Worm (Caenorhabditis elegans) whole organism, late embryonic: ENCODE results near the gene C14C11.1.
A peak's percentile ranks its signal among the peaks of the same experiment; 100 is the strongest.

Experiments
- C38D4.7 ChIP-seq: fragments of 200-800 bp; sonication (Bioruptor generic); optimal IDR thresholded peaks from 2 replicates; lab custom pipeline; 2018; ENCODE audit warnings: mild to moderate bottlenecking, missing genetic modification characterization, moderate library complexity, missing compliant biosample characterization
- F13H6.1 ChIP-seq: sonication (generic microtip); optimal IDR thresholded peaks from 2 replicates; lab custom pipeline; 2016; ENCODE audit warnings: missing genetic modification characterization, missing compliant biosample characterization
- K02D7.2 ChIP-seq: sonication (generic microtip); optimal IDR thresholded peaks from 2 replicates; lab custom pipeline; 2017; ENCODE audit warnings: mild to moderate bottlenecking, missing genetic modification characterization, missing compliant biosample characterization
- K09A11.1 ChIP-seq: sonication (generic microtip); optimal IDR thresholded peaks from 2 replicates; lab custom pipeline; 2017; ENCODE audit warnings: antibody characterized with exemption, mild to moderate bottlenecking, missing genetic modification characterization, missing compliant biosample characterization; ENCODE audit not compliant: insufficient read depth
- ama-1 ChIP-seq: fragments of 150-350 bp; optimal IDR thresholded peaks from 2 replicates; lab custom pipeline; 2014
- ceh-18 ChIP-seq: sonication (generic microtip); optimal IDR thresholded peaks from 2 replicates; lab custom pipeline; 2016; ENCODE audit warnings: missing genetic modification characterization, missing compliant biosample characterization
- ceh-19 ChIP-seq: fragments of 200-800 bp; sonication (Bioruptor generic); optimal IDR thresholded peaks from 2 replicates; lab custom pipeline; 2018; ENCODE audit warnings: mild to moderate bottlenecking, missing genetic modification characterization, missing compliant biosample characterization
- ceh-22 ChIP-seq: sonication (generic microtip); optimal IDR thresholded peaks from 2 replicates; lab custom pipeline; 2017; ENCODE audit warnings: missing biosample characterization, missing genetic modification characterization
- ceh-30 ChIP-seq: fragments of 150-350 bp; optimal IDR thresholded peaks from 2 replicates; lab custom pipeline; 2014; ENCODE audit warnings: missing biosample characterization, missing genetic modification characterization
- ceh-31 ChIP-seq: sonication (generic microtip); optimal IDR thresholded peaks from 2 replicates; lab custom pipeline; 2016; ENCODE audit warnings: missing genetic modification characterization, missing compliant biosample characterization
- dmd-4 ChIP-seq: sonication (generic microtip); optimal IDR thresholded peaks from 2 replicates; lab custom pipeline; 2016; ENCODE audit warnings: borderline replicate concordance, missing genetic modification characterization, missing compliant biosample characterization
- dve-1 ChIP-seq: sonication (generic microtip); optimal IDR thresholded peaks from 2 replicates; lab custom pipeline; 2017; ENCODE audit warnings: antibody characterized with exemption, mild to moderate bottlenecking, missing genetic modification characterization, missing compliant biosample characterization
- elt-2 ChIP-seq: sonication (generic microtip); optimal IDR thresholded peaks from 2 replicates; lab custom pipeline; 2016; ENCODE audit warnings: missing genetic modification reagents, missing genetic modification characterization, missing compliant biosample characterization
- ets-4 ChIP-seq: sonication (generic microtip); optimal IDR thresholded peaks from 2 replicates; lab custom pipeline; 2016; ENCODE audit warnings: missing genetic modification characterization, missing compliant biosample characterization
- eyg-1 ChIP-seq: sonication (generic microtip); optimal IDR thresholded peaks from 2 replicates; lab custom pipeline; 2016; ENCODE audit warnings: missing genotype, missing genetic modification characterization, missing compliant biosample characterization
- fkh-6 ChIP-seq: sonication (generic microtip); optimal IDR thresholded peaks from 2 replicates; lab custom pipeline; 2016; ENCODE audit warnings: missing genetic modification characterization, missing compliant biosample characterization
- hlh-30 ChIP-seq: sonication (generic microtip); optimal IDR thresholded peaks from 2 replicates; lab custom pipeline; 2017; ENCODE audit warnings: antibody characterized with exemption, missing genetic modification characterization, missing compliant biosample characterization; ENCODE audit not compliant: insufficient read depth
- hlh-8 ChIP-seq: sonication (generic microtip); optimal IDR thresholded peaks from 2 replicates; lab custom pipeline; 2016; ENCODE audit warnings: missing genotype, missing genetic modification characterization, missing compliant biosample characterization
- nhr-11 ChIP-seq: fragments of 150-350 bp; optimal IDR thresholded peaks from 2 replicates; lab custom pipeline; 2014; ENCODE audit warnings: missing biosample characterization, missing genetic modification characterization
- npax-4 ChIP-seq: sonication (generic microtip); optimal IDR thresholded peaks from 2 replicates; lab custom pipeline; 2016; ENCODE audit warnings: missing genetic modification characterization, missing compliant biosample characterization
- pag-3 ChIP-seq: sonication (generic microtip); optimal IDR thresholded peaks from 2 replicates; lab custom pipeline; 2016; ENCODE audit warnings: missing compliant biosample characterization, missing genetic modification characterization, borderline replicate concordance
- pat-9 ChIP-seq: fragments of 200-800 bp; sonication (Bioruptor generic); optimal IDR thresholded peaks from 2 replicates; lab custom pipeline; 2018; ENCODE audit warnings: mild to moderate bottlenecking, missing genetic modification characterization, moderate library complexity, missing compliant biosample characterization
- pax-1 ChIP-seq: fragments of 150-350 bp; optimal IDR thresholded peaks from 2 replicates; lab custom pipeline; 2014; ENCODE audit warnings: missing biosample characterization, missing genetic modification characterization
- pha-2 ChIP-seq: sonication (generic microtip); optimal IDR thresholded peaks from 2 replicates; lab custom pipeline; 2017; ENCODE audit warnings: mild to moderate bottlenecking, missing genetic modification characterization, missing compliant biosample characterization
- pha-4 ChIP-seq: fragments of 150-350 bp; optimal IDR thresholded peaks from 2 replicates; lab custom pipeline; 2018; ENCODE audit warnings: missing biosample characterization, missing genetic modification reagents, missing genetic modification characterization
- sdc-2 ChIP-seq: sonication (generic microtip); optimal IDR thresholded peaks from 2 replicates; lab custom pipeline; 2016; ENCODE audit warnings: missing genotype, missing genetic modification characterization, missing compliant biosample characterization
- sox-2 ChIP-seq: fragments of 200-800 bp; sonication (Bioruptor generic); IDR thresholded peaks from 2 replicates; pipeline ENCODE4 v1.3.6; 2022; ENCODE audit warnings: missing genetic modification reagents, missing genetic modification characterization, missing compliant biosample characterization
- tbx-7 ChIP-seq: sonication (generic microtip); optimal IDR thresholded peaks from 2 replicates; lab custom pipeline; 2016; ENCODE audit warnings: missing genotype, missing genetic modification characterization, missing compliant biosample characterization
- unc-55 ChIP-seq: sonication (generic microtip); optimal IDR thresholded peaks from 2 replicates; lab custom pipeline; 2017; ENCODE audit warnings: missing biosample characterization, missing genetic modification reagents, missing genetic modification characterization
- unc-86 ChIP-seq: sonication (generic microtip); optimal IDR thresholded peaks from 2 replicates; lab custom pipeline; 2016; ENCODE audit warnings: missing genetic modification characterization, missing compliant biosample characterization
- zip-5 ChIP-seq: sonication (generic microtip); optimal IDR thresholded peaks from 2 replicates; lab custom pipeline; 2016; ENCODE audit warnings: missing genetic modification characterization, missing compliant biosample characterization
- ztf-16 ChIP-seq: sonication (generic microtip); optimal IDR thresholded peaks from 2 replicates; lab custom pipeline; 2017; ENCODE audit warnings: missing genetic modification characterization, missing compliant biosample characterization

Gene C14C11.1

DNA sequence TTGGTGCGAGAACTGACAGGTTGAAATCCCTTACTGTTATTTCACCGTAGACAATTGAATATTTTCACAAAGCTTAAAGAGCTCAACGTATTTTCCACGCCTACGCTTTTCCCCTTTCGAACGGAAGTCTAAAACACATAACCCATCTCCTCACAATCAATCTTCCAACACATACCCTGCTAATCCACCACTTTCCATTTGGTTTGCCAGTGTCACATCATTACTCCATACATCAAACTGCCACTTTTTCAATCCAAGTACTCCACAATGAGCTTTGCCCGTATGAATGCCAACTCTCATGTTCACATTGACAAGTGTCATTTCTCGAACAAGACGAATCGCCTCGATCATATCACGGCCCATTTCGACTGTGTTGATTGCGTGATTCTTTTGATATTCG is 35.4 kb upstream of the C14C11.1 start:
- TF ChIP-seq K02D7.2 (no peak), ceh-19 (GFP tag; lab: Kevin White, UChicago) (no peak), pha-2 (tag; lab: Kevin White, UChicago) (no peak), ets-4 (tag; lab: Kevin White, UChicago) (no peak), F13H6.1 (tag; lab: Kevin White, UChicago) (no peak), eyg-1 (tag; lab: Kevin White, UChicago) (no peak), C38D4.7 (GFP tag; lab: Kevin White, UChicago) (no peak), ztf-16 (tag; lab: Kevin White, UChicago) (no peak), hlh-8 (tag; lab: Kevin White, UChicago) (no peak), K09A11.1 (no peak), ceh-31 (no peak), nhr-11 (no peak), pax-1 (tag; lab: Kevin White, UChicago) (no peak), unc-55 (GFP tag; lab: Kevin White, UChicago) (no peak), pha-4 (tag; lab: Kevin White, UChicago) (no peak), fkh-6 (tag; lab: Kevin White, UChicago) (no peak), ceh-30 (no peak), zip-5 (tag; lab: Kevin White, UChicago) (no peak)

DNA sequence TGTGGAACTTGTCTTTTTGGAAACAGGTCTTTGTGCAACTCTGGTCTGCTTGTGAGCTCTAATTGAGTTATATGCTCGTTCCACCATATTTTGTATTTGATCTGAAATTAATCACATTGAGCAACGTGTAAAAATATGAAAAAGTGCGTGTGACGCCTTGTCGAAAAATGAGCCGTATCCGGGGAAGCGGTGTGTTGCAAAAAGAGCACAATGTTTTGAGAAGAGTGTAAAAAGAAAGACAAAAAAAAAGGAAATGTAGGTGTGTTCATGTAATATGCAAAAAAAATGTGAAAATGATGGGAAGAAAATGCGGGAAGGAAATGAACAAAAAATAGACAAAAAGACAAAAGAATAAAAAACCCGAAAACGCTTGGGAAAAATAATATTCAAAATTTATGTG is 32.6 kb upstream of the C14C11.1 start, which contains the start of gene acy-4:
Gene acy-4 (minus strand): TSS at position 101 of the 400 bp plus-strand sequence.
- TF ChIP-seq pag-3 (tag; lab: Kevin White, UChicago) = no peak
- no peak for TF ChIP-seq zip-5 (tag; lab: Kevin White, UChicago)

DNA sequence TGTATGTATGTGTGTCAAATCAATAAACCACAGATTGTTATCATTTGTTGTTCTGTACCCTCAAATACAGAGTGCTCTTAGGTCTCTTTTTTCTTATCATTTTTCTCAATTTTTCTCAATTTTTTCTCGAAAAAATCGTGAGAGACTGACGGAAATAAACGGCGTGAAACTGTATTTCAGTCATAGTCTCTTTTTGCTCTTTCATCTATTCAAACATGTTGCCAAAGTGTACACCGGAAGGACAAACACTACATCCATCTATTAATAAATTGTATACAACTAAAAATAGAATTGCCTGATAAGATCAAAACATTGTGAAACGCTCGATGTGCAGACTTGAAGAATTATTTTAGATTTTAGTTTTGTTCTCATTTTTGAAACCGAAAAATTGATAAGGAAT is 29.0 kb upstream of the C14C11.1 start:
- no peak for TF ChIP-seq pag-3 (tag; lab: Kevin White, UChicago)
- no peak for TF ChIP-seq dmd-4 (tag; lab: Kevin White, UChicago)
- no peak for TF ChIP-seq sdc-2 (tag; lab: Kevin White, UChicago)
- peak; percentile 39 for TF ChIP-seq elt-2
- TF ChIP-seq ama-1 (lab: Kevin White, UChicago) = no peak

DNA sequence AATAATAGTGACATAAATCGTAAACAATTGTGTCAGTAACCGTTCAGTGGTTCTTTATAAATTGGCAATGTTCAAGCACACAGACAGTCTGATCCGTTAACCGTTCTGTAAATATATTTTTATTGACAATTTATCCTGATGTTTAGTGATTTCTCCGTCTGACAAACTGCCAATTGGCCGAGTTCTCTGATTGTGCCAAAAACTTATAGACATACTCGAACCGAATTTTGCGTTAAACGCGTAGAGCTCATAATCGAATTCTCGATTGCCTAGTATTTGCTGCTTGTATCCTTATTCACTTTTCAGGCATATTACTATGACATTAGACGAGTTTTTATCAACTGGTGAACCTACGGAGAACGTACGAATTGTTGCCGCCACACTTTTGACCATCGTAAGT is 19.2 kb upstream of the C14C11.1 start, which contains the start of gene srx-117:
Gene srx-117 (plus strand): TSS at position 301 of the 400 bp plus-strand sequence.
- TF ChIP-seq ceh-22 (tag; lab: Kevin White, UChicago) = no peak
- TF ChIP-seq sox-2 (GFP tag; lab: Robert Waterston, UW) = no peak
- TF ChIP-seq pat-9 = no peak
- no peak for TF ChIP-seq ztf-16 (tag; lab: Kevin White, UChicago)
- no peak for TF ChIP-seq ceh-18 (tag; lab: Kevin White, UChicago)
- no peak for TF ChIP-seq tbx-7
- TF ChIP-seq sdc-2 (tag; lab: Kevin White, UChicago) = no peak
- no peak for TF ChIP-seq pha-4 (tag; lab: Kevin White, UChicago)
- no peak for TF ChIP-seq npax-4 (tag; lab: Kevin White, UChicago)
- no peak for TF ChIP-seq unc-86 (tag; lab: Kevin White, UChicago)

DNA sequence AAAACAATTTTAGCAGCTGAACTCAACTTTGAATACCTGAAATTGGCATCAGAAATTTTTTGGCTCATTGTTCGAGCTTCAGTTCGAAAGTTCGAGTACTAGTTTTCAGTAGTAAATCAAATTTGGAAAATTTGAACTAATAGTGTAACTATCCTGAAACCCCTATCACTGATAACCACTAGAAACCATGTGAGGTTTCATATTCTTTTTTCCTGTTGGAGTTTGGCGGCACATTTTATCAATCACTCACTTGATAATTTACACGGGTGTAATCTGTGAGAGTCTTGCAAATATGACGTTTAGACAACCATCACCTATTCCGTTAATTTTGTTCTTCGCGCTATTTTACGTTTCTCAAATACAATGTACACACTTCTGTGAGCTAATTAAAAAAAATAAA is 16.1 kb upstream of the C14C11.1 start, which contains the start of gene C14C11.4:
Gene C14C11.4 (plus strand): TSS at position 252 of the 400 bp plus-strand sequence.
- TF ChIP-seq dve-1 (tag; lab: Kevin White, UChicago) = no peak

DNA sequence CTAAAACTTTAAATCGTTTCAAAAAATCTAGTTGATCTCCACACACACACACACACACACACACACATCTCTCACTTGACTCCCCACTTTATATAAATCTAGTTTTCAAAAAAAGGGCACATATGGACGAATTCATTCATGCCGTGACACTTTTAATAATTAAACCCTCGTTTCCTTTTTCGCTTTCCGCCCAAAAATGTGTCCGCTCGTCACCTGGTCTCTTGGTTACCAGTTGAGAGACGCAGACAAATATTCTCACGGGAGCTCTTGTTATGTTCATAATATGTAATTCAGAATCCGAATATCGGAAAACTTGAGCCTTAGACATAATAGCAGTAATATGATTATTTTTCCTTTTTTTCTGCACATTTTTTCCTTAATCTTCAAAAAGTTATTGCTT is 11.5 kb upstream of the C14C11.1 start:
- TF ChIP-seq ceh-30 (no peak), F13H6.1 (tag; lab: Kevin White, UChicago) (no peak), hlh-30 (tag; lab: Kevin White, UChicago) (peak; percentile 19)
